Worm (Caenorhabditis elegans) whole organism, late embryonic: ENCODE measurements around the gene daf-11.

Source experiments
- ama-1 ChIP-seq: fragments of 150-350 bp; optimal IDR thresholded peaks from 2 replicates; lab custom pipeline; 2014
- ceh-19 ChIP-seq: fragments of 200-800 bp; sonication (Bioruptor generic); optimal IDR thresholded peaks from 2 replicates; lab custom pipeline; 2018; ENCODE audit warnings: mild to moderate bottlenecking, missing genetic modification characterization, missing compliant biosample characterization
- ceh-6 ChIP-seq: fragments of 200-800 bp; sonication (Bioruptor generic); optimal IDR thresholded peaks from 2 replicates; lab custom pipeline; 2018; ENCODE audit warnings: mild to moderate bottlenecking, missing genetic modification characterization, missing compliant biosample characterization
- elt-2 ChIP-seq: sonication (generic microtip); optimal IDR thresholded peaks from 2 replicates; lab custom pipeline; 2016; ENCODE audit warnings: missing genetic modification reagents, missing genetic modification characterization, missing compliant biosample characterization
- gmeb-2 ChIP-seq: sonication (generic microtip); optimal IDR thresholded peaks from 2 replicates; lab custom pipeline; 2016; ENCODE audit warnings: missing genetic modification characterization, inconsistent platforms, missing compliant biosample characterization
- nhr-232 ChIP-seq: sonication (generic microtip); optimal IDR thresholded peaks from 2 replicates; lab custom pipeline; 2016; ENCODE audit warnings: missing genetic modification characterization, missing compliant biosample characterization
- tbx-2 ChIP-seq: sonication (generic microtip); optimal IDR thresholded peaks from 2 replicates; lab custom pipeline; 2016; ENCODE audit warnings: missing genetic modification characterization, missing compliant biosample characterization
- ttx-3 ChIP-seq: sonication (generic microtip); optimal IDR thresholded peaks from 2 replicates; lab custom pipeline; 2016; ENCODE audit warnings: missing genetic modification reagents, missing genetic modification characterization, missing compliant biosample characterization

- no peak for TF ChIP-seq gmeb-2
- TF ChIP-seq nhr-232 (tag; lab: Kevin White, UChicago) = no peak
- no peak for TF ChIP-seq elt-2
- no peak for TF ChIP-seq tbx-2 (tag; lab: Kevin White, UChicago)
- no peak for TF ChIP-seq ttx-3 (tag; lab: Kevin White, UChicago)
- TF ChIP-seq ama-1 (lab: Kevin White, UChicago) = no peak
- no peak for TF ChIP-seq ceh-19 (GFP tag; lab: Kevin White, UChicago)
- no peak for TF ChIP-seq ceh-6 (GFP tag; lab: Kevin White, UChicago)
Observed at ce11 chrV:11739820-11740219, 13.9 kb upstream of the daf-11 start, which contains the start of gene T04F3.1.
